Worm (Caenorhabditis elegans) whole organism, L1 larva: Measurements from ENCODE around the gene K08E7.6.
A peak's percentile ranks its signal among the peaks of the same experiment; 100 is the strongest.

Source experiments
- alr-1 ChIP-seq: fragments of 200-800 bp; sonication (Bioruptor generic); optimal IDR thresholded peaks from 2 replicates; lab custom pipeline; 2018; ENCODE audit warnings: borderline replicate concordance, mild to moderate bottlenecking, missing genetic modification characterization, missing compliant biosample characterization
- ceh-63 ChIP-seq: fragments of 200-800 bp; sonication (Bioruptor generic); optimal IDR thresholded peaks from 2 replicates; lab custom pipeline; 2018; ENCODE audit warnings: mild to moderate bottlenecking, missing genetic modification characterization, missing compliant biosample characterization
- ceh-88 ChIP-seq: fragments of 200-800 bp; sonication (Bioruptor generic); IDR thresholded peaks from 2 replicates; pipeline ENCODE4 v1.3.6; 2022; ENCODE audit warnings: missing genetic modification characterization, missing compliant biosample characterization
- ces-1 ChIP-seq: fragments of 150-350 bp; optimal IDR thresholded peaks from 2 replicates; lab custom pipeline; 2014; ENCODE audit warnings: missing biosample characterization, missing genetic modification reagents, missing genetic modification characterization
- efl-1 ChIP-seq, 4 experiments: fragments of 150-350 bp; optimal IDR thresholded peaks in 3 of 4; peaks in 1 of 4; 1 replicate in 1 of 4; 2 replicates in 3 of 4; lab custom pipeline; 2014; ENCODE audit warnings: missing biosample characterization in 2 of 4, missing genetic modification characterization in 2 of 4, missing genetic modification reagents in 2 of 4
- egl-27 ChIP-seq, 2 experiments: fragments of 150-350 bp in 1 of 2; sonication (generic microtip); optimal IDR thresholded peaks; 3 replicates each; lab custom pipeline; 2017 to 2018; ENCODE audit warnings: missing biosample characterization in 2 of 2, missing genetic modification characterization in 2 of 2, missing genetic modification reagents in 2 of 2
- ets-5 ChIP-seq: fragments of 200-800 bp; sonication (Bioruptor generic); IDR thresholded peaks from 2 replicates; pipeline ENCODE4 v1.3.6; 2022; ENCODE audit warnings: missing genetic modification characterization, missing compliant biosample characterization
- fkh-10 ChIP-seq: sonication (generic microtip); optimal IDR thresholded peaks from 2 replicates; lab custom pipeline; 2017; ENCODE audit warnings: missing biosample characterization, missing genetic modification reagents, missing genetic modification characterization
- fkh-8 ChIP-seq: sonication (generic microtip); optimal IDR thresholded peaks from 2 replicates; lab custom pipeline; 2016; ENCODE audit warnings: mild to moderate bottlenecking, missing genetic modification characterization, missing compliant biosample characterization
- fos-1 ChIP-seq: fragments of 150-350 bp; optimal IDR thresholded peaks from 2 replicates; lab custom pipeline; 2014; ENCODE audit warnings: missing biosample characterization, missing genetic modification characterization
- grh-1 ChIP-seq: fragments of 200-800 bp; sonication (Bioruptor generic); IDR thresholded peaks from 2 replicates; pipeline ENCODE4 v1.3.6; 2022; ENCODE audit warnings: missing genetic modification reagents, missing genetic modification characterization, missing compliant biosample characterization
- hlh-17 ChIP-seq: fragments of 200-800 bp; sonication (Bioruptor generic); optimal IDR thresholded peaks from 2 replicates; lab custom pipeline; 2018; ENCODE audit warnings: missing genetic modification characterization, mild to moderate bottlenecking, missing compliant biosample characterization, moderate library complexity, borderline replicate concordance
- hpl-2 ChIP-seq: fragments of 150-350 bp; optimal IDR thresholded peaks from 2 replicates; lab custom pipeline; 2014; ENCODE audit warnings: missing biosample characterization, missing genetic modification reagents, missing genetic modification characterization
- isw-1 ChIP-seq: fragments of 200-800 bp; sonication (Bioruptor generic); IDR thresholded peaks from 2 replicates; pipeline ENCODE4 v1.3.6; 2022; ENCODE audit warnings: missing genetic modification characterization, missing compliant biosample characterization
- lin-13 ChIP-seq: fragments of 150-350 bp; optimal IDR thresholded peaks from 2 replicates; lab custom pipeline; 2014; ENCODE audit warnings: missing biosample characterization, missing genetic modification reagents, missing genetic modification characterization
- lin-14 ChIP-seq: fragments of 200-800 bp; sonication (Bioruptor generic); optimal IDR thresholded peaks from 2 replicates; lab custom pipeline; 2018; ENCODE audit warnings: mild to moderate bottlenecking, missing genetic modification characterization, moderate library complexity, missing compliant biosample characterization
- lin-15B ChIP-seq: fragments of 150-350 bp; sonication (generic microtip); optimal IDR thresholded peaks from 3 replicates; lab custom pipeline; 2014; ENCODE audit warnings: missing biosample characterization, missing genetic modification characterization
- lin-39 ChIP-seq: fragments of 150-350 bp; optimal IDR thresholded peaks from 2 replicates; lab custom pipeline; 2014; ENCODE audit warnings: missing biosample characterization, missing genetic modification reagents, missing genetic modification characterization
- lsy-2 ChIP-seq, 2 experiments: fragments of 150-350 bp; optimal IDR thresholded peaks; 2 replicates each; lab custom pipeline; 2014; ENCODE audit warnings: missing biosample characterization in 2 of 2, missing genetic modification characterization in 2 of 2
- mab-9 ChIP-seq: fragments of 200-800 bp; sonication (Bioruptor generic); IDR thresholded peaks from 2 replicates; pipeline ENCODE4 v1.3.6; 2022; ENCODE audit warnings: missing genetic modification reagents, missing genetic modification characterization, missing compliant biosample characterization
- mdl-1 ChIP-seq, 2 experiments: fragments of 150-350 bp; optimal IDR thresholded peaks; 2 replicates each; lab custom pipeline; 2014 to 2017; ENCODE audit warnings: missing biosample characterization in 2 of 2, missing genetic modification characterization in 2 of 2, inconsistent platforms in 1 of 2
- mef-2 ChIP-seq: fragments of 150-350 bp; optimal IDR thresholded peaks from 2 replicates; lab custom pipeline; 2014; ENCODE audit warnings: missing biosample characterization, missing genetic modification characterization
- nhr-11 ChIP-seq: fragments of 150-350 bp; optimal IDR thresholded peaks from 2 replicates; lab custom pipeline; 2014; ENCODE audit warnings: missing biosample characterization, missing genetic modification characterization
- nhr-12 ChIP-seq: sonication (generic microtip); optimal IDR thresholded peaks from 2 replicates; lab custom pipeline; 2017; ENCODE audit warnings: missing biosample characterization, missing genetic modification characterization
- nhr-237 ChIP-seq: fragments of 150-350 bp; optimal IDR thresholded peaks from 2 replicates; lab custom pipeline; 2014; ENCODE audit warnings: missing biosample characterization, missing genetic modification characterization
- nhr-28 ChIP-seq: fragments of 150-350 bp; optimal IDR thresholded peaks from 2 replicates; lab custom pipeline; 2014; ENCODE audit warnings: missing biosample characterization, missing genetic modification characterization
- nhr-71 ChIP-seq: sonication (generic microtip); optimal IDR thresholded peaks from 2 replicates; lab custom pipeline; 2016; ENCODE audit warnings: mild to moderate bottlenecking, missing genetic modification characterization, moderate library complexity, missing compliant biosample characterization
- nhr-85 ChIP-seq: sonication (generic microtip); peaks from one replicate; lab custom pipeline; 2016; ENCODE audit warnings: missing genetic modification characterization, inconsistent platforms, missing compliant biosample characterization
- pag-3 ChIP-seq: sonication (generic microtip); optimal IDR thresholded peaks from 2 replicates; lab custom pipeline; 2017; ENCODE audit warnings: missing genetic modification characterization, mild to moderate bottlenecking, missing compliant biosample characterization, antibody characterized with exemption, borderline replicate concordance; ENCODE audit not compliant: insufficient read depth
- pqm-1 ChIP-seq: sonication (generic microtip); optimal IDR thresholded peaks from 3 replicates; lab custom pipeline; 2017; ENCODE audit warnings: missing biosample characterization, missing genetic modification characterization
- rnt-1 ChIP-seq: sonication (generic microtip); optimal IDR thresholded peaks from 2 replicates; lab custom pipeline; 2016; ENCODE audit warnings: mild to moderate bottlenecking, missing genetic modification characterization, moderate library complexity, missing compliant biosample characterization
- snu-23 ChIP-seq: sonication (generic microtip); optimal IDR thresholded peaks from 2 replicates; lab custom pipeline; 2016; ENCODE audit warnings: missing genetic modification characterization, missing compliant biosample characterization
- swsn-7 ChIP-seq: sonication (generic microtip); optimal IDR thresholded peaks from 2 replicates; lab custom pipeline; 2016; ENCODE audit warnings: missing genetic modification characterization, missing compliant biosample characterization
- tbx-2 ChIP-seq: sonication (generic microtip); optimal IDR thresholded peaks from 2 replicates; lab custom pipeline; 2016; ENCODE audit warnings: missing genetic modification characterization, missing compliant biosample characterization
- tlp-1 ChIP-seq: fragments of 150-350 bp; optimal IDR thresholded peaks from 2 replicates; lab custom pipeline; 2014; ENCODE audit warnings: missing biosample characterization, missing genetic modification characterization
- unc-62 ChIP-seq: fragments of 150-350 bp; optimal IDR thresholded peaks from 2 replicates; lab custom pipeline; 2014; ENCODE audit warnings: missing biosample characterization, missing genetic modification reagents, missing genetic modification characterization
- unc-86 ChIP-seq: sonication (generic microtip); optimal IDR thresholded peaks from 2 replicates; lab custom pipeline; 2016; ENCODE audit warnings: missing genetic modification characterization, missing compliant biosample characterization
- unc-98 ChIP-seq: fragments of 200-800 bp; sonication (Bioruptor generic); IDR thresholded peaks from 2 replicates; pipeline ENCODE4 v1.3.6; 2022; ENCODE audit warnings: missing genetic modification characterization, missing compliant biosample characterization
- vab-15 ChIP-seq: sonication (generic microtip); optimal IDR thresholded peaks from 2 replicates; lab custom pipeline; 2017; ENCODE audit warnings: missing genotype, mild to moderate bottlenecking, missing genetic modification characterization, missing compliant biosample characterization
- xbp-1 ChIP-seq: sonication (generic microtip); optimal IDR thresholded peaks from 2 replicates; lab custom pipeline; 2016; ENCODE audit warnings: missing genetic modification characterization, missing compliant biosample characterization
- zag-1 ChIP-seq: fragments of 150-350 bp; optimal IDR thresholded peaks from 2 replicates; lab custom pipeline; 2014; ENCODE audit warnings: missing biosample characterization, missing genetic modification characterization
- zip-4 ChIP-seq: fragments of 200-800 bp; sonication (Bioruptor generic); optimal IDR thresholded peaks from 2 replicates; lab custom pipeline; 2018; ENCODE audit warnings: mild to moderate bottlenecking, missing genetic modification characterization, moderate library complexity, missing compliant biosample characterization
- ztf-11 ChIP-seq, 2 experiments: sonication (generic microtip); optimal IDR thresholded peaks; 2 replicates each; lab custom pipeline; 2016 to 2017; ENCODE audit warnings: missing genetic modification characterization in 2 of 2, missing biosample characterization in 1 of 2, missing compliant biosample characterization in 1 of 2

Gene K08E7.6

ce11 chrIV:12616943-12617689 is 36.2 kb upstream of the K08E7.6 start (continued):
- TF ChIP-seq lsy-2 (tag; optimal IDR thresholded peaks at IDR 0.05; lab: Kevin White, UChicago) (no peak), isw-1 (GFP tag; lab: Robert Waterston, UW) (no peak), nhr-71 (tag; lab: Kevin White, UChicago) (no peak), unc-62 (no peak), efl-1 (optimal IDR thresholded peaks at IDR 0.05; lab: Kevin White, UChicago) (no peak), efl-1 (GFP tag; optimal IDR thresholded peaks at IDR 0.05 in 1 of 2; lab: Kevin White, UChicago) (peak in 1 of 2 experiments; percentile 39)

DNA sequence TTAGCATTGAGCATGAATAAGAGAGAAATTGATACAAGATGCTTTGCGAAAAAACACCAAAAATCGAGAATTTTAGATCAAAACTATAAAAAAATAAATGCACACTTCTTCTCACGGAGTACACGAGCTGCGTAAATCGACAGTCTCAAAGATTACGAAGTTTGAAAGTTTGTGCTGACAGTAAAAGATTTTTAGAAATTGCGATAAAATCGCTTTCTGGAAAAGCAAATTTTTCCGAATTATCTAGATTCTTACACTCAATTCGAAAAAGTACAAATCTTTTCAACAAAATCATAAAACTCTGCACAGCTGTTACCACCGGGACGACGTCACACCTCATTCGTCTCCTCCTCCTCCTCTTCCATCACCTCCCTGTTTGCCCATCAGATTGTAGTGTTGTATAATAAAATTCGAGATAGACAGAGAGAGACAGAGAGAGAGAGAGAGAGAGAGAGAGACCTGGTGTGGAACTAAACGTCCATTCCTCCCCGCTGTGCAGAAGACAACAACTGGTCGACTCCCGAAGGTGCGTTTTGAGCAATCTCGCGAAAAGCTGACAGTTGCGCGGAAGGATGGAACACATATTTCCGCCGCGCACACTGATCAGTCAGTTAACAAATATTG is 34.3 kb upstream of the K08E7.6 start:
- TF ChIP-seq vab-15 (tag; lab: Kevin White, UChicago): no peak
- peak; percentile 9 for TF ChIP-seq snu-23 (GFP tag; lab: Kevin White, UChicago)
- peak; percentile 37 for TF ChIP-seq nhr-71 (tag; lab: Kevin White, UChicago)
- no peak for TF ChIP-seq grh-1
- no peak for TF ChIP-seq lin-39
- peak; percentile 74 for TF ChIP-seq rnt-1 (tag; lab: Kevin White, UChicago)
- peak; percentile 62 for TF ChIP-seq lin-14 (GFP tag; lab: Kevin White, UChicago)
- TF ChIP-seq lsy-2 (tag; optimal IDR thresholded peaks at IDR 0.05; lab: Kevin White, UChicago): peak in 1 of 2 experiments; percentile 14

ce11 chrIV:12614624-12615023 is 33.7 kb upstream of the K08E7.6 start, which contains the start of gene efa-6:
efa-6 (minus strand) TSS chrIV:12614724.
- TF ChIP-seq zip-4 (no peak), hlh-17 (GFP tag; lab: Kevin White, UChicago) (no peak), vab-15 (tag; lab: Kevin White, UChicago) (no peak), mdl-1 (tag; optimal IDR thresholded peaks at IDR 0.05; lab: Kevin White, UChicago) (no peak), ceh-63 (GFP tag; lab: Kevin White, UChicago) (no peak), pag-3 (no peak), unc-98 (GFP tag; lab: Robert Waterston, UW) (no peak), fkh-10 (no peak), nhr-11 (tag; lab: Kevin White, UChicago) (no peak), nhr-85 (tag; lab: Kevin White, UChicago) (no peak), egl-27 (tag; optimal IDR thresholded peaks at IDR 0.05; lab: Kevin White, UChicago) (no peak), lin-13 (no peak), nhr-237 (no peak), fos-1 (tag; lab: Kevin White, UChicago) (no peak), mef-2 (tag; lab: Kevin White, UChicago) (no peak), nhr-28 (tag; lab: Kevin White, UChicago) (no peak), zag-1 (no peak)

DNA sequence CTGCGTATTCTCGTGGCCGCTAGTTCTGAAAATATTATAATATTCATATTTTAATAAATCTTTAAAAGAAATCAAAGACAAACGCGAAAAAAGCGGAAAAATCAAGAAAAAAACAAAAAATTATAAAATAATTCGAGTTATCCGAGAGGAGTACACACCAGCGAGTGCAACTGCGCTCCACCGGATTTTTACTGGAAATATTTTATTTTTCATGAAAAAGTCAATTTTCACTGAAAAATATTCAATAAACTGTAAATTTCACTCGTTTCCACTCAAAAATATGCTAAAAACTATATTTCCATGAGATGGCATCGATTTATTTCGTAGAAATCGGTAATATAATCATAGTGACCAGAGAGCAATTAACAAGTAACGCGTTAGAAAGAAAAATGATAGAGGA is 24.5 kb upstream of the K08E7.6 start, which contains the start of gene Y55D9A.2:
Y55D9A.2 (minus strand) TSS at position 31 of the 400 bp plus-strand sequence.
- TF ChIP-seq xbp-1 (tag; lab: Kevin White, UChicago) (peak; percentile 56), ceh-88 (GFP tag; lab: Robert Waterston, UW) (no peak), tbx-2 (peak; percentile 45), lin-15B (peak; percentile 55), snu-23 (GFP tag; lab: Kevin White, UChicago) (peak; percentile 64), efl-1 (optimal IDR thresholded peaks at IDR 0.05; lab: Kevin White, UChicago) (peak; percentile 48 to 52), efl-1 (GFP tag; optimal IDR thresholded peaks at IDR 0.05 in 1 of 2; lab: Kevin White, UChicago) (peak; percentile 57 to 89), nhr-28 (tag; lab: Kevin White, UChicago) (no peak), ceh-63 (GFP tag; lab: Kevin White, UChicago) (no peak), ztf-11 (tag; optimal IDR thresholded peaks at IDR 0.05; lab: Kevin White, UChicago) (peak in 1 of 2 experiments; percentile 12), isw-1 (GFP tag; lab: Robert Waterston, UW) (no peak), ets-5 (GFP tag; lab: Robert Waterston, UW) (no peak), mdl-1 (tag; optimal IDR thresholded peaks at IDR 0.05; lab: Kevin White, UChicago) (no peak), swsn-7 (peak; percentile 34), unc-86 (tag; lab: Kevin White, UChicago) (no peak), hpl-2 (GFP tag; lab: Kevin White, UChicago) (no peak), fkh-10 (no peak), lin-39 (no peak), lsy-2 (tag; optimal IDR thresholded peaks at IDR 0.05; lab: Kevin White, UChicago) (peak; percentile 52 to 71), mab-9 (GFP tag; lab: Robert Waterston, UW) (no peak), ces-1 (GFP tag; lab: Kevin White, UChicago) (no peak), pqm-1 (no peak), nhr-12 (tag; lab: Kevin White, UChicago) (no peak), fkh-8 (tag; lab: Kevin White, UChicago) (no peak), tlp-1 (tag; lab: Kevin White, UChicago) (no peak), unc-98 (GFP tag; lab: Robert Waterston, UW) (no peak), alr-1 (tag; lab: Kevin White, UChicago) (no peak)
